Fruit fly (Drosophila melanogaster) whole organism, embryonic: Measurements from ENCODE around the gene CG8135.

Experiments used
- BEAF-32 ChIP-seq: fragments of 200-800 bp; sonication (Bioruptor generic); optimal IDR thresholded peaks from 3 replicates; lab custom pipeline; 2017; ENCODE audit warnings: missing biosample characterization, missing genetic modification characterization, mild to moderate bottlenecking, moderate library complexity, missing genetic modification reagents
- Bdp1 ChIP-seq: fragments of 200-800 bp; sonication (Bioruptor generic); optimal IDR thresholded peaks from 3 replicates; lab custom pipeline; 2016; ENCODE audit warnings: missing biosample characterization, missing genetic modification characterization
- Bteb2 ChIP-seq: fragments of 200-800 bp; sonication (Bioruptor generic); optimal IDR thresholded peaks from 2 replicates; lab custom pipeline; 2016; ENCODE audit warnings: missing biosample characterization, missing genetic modification characterization
- CG10209 ChIP-seq: fragments of 200-800 bp; sonication (Bioruptor generic); optimal IDR thresholded peaks from 3 replicates; lab custom pipeline; 2017; ENCODE audit warnings: missing biosample characterization, mild to moderate bottlenecking, missing genetic modification characterization, missing genetic modification reagents
- CG10366 ChIP-seq: fragments of 200-800 bp; sonication (Bioruptor generic); IDR thresholded peaks from 2 replicates; pipeline ENCODE4 v1.3.6; 2022; ENCODE audit warnings: missing biosample characterization, missing genetic modification characterization
- CG11398 ChIP-seq: fragments of 200-800 bp; sonication (Bioruptor generic); optimal IDR thresholded peaks from 2 replicates; lab custom pipeline; 2016; ENCODE audit warnings: missing biosample characterization, missing genetic modification characterization
- CG12155 ChIP-seq: fragments of 200-800 bp; sonication (Bioruptor generic); optimal IDR thresholded peaks from 3 replicates; lab custom pipeline; 2016; ENCODE audit warnings: missing biosample characterization, missing genetic modification characterization
- CG13296 ChIP-seq: fragments of 200-800 bp; sonication (Bioruptor generic); optimal IDR thresholded peaks from 3 replicates; lab custom pipeline; 2018; ENCODE audit warnings: missing biosample characterization, mild to moderate bottlenecking, missing genetic modification characterization
- CG13775 ChIP-seq: fragments of 200-800 bp; sonication (Bioruptor generic); optimal IDR thresholded peaks from 3 replicates; lab custom pipeline; 2017; ENCODE audit warnings: missing biosample characterization, mild to moderate bottlenecking, missing genetic modification characterization
- CG14965 ChIP-seq: fragments of 200-800 bp; sonication (Bioruptor generic); optimal IDR thresholded peaks from 2 replicates; lab custom pipeline; 2016; ENCODE audit warnings: missing biosample characterization, missing genetic modification characterization, borderline replicate concordance
- CG15269 ChIP-seq: fragments of 200-800 bp; sonication (Bioruptor generic); optimal IDR thresholded peaks from 2 replicates; lab custom pipeline; 2018; ENCODE audit warnings: missing biosample characterization, mild to moderate bottlenecking, missing genetic modification characterization, moderate library complexity
- CG17568 ChIP-seq: fragments of 200-800 bp; sonication (Bioruptor generic); optimal IDR thresholded peaks from 2 replicates; lab custom pipeline; 2018; ENCODE audit warnings: missing biosample characterization, mild to moderate bottlenecking, missing genetic modification characterization, moderate library complexity
- CG1792 ChIP-seq: fragments of 200-800 bp; sonication (Bioruptor generic); optimal IDR thresholded peaks from 2 replicates; lab custom pipeline; 2016; ENCODE audit warnings: missing biosample characterization, missing genetic modification characterization
- CG2116 ChIP-seq: fragments of 200-800 bp; sonication (Bioruptor generic); optimal IDR thresholded peaks from 3 replicates; lab custom pipeline; 2018; ENCODE audit warnings: missing biosample characterization, mild to moderate bottlenecking, missing genetic modification characterization
- CG2712 ChIP-seq: fragments of 200-800 bp; optimal IDR thresholded peaks from 3 replicates; lab custom pipeline; 2019; ENCODE audit warnings: missing biosample characterization, mild to moderate bottlenecking, missing genetic modification characterization, moderate library complexity
- CG32772 ChIP-seq: fragments of 200-800 bp; sonication (Bioruptor generic); IDR thresholded peaks from 2 replicates; pipeline ENCODE4 v1.3.6; 2022; ENCODE audit warnings: missing biosample characterization, missing genetic modification characterization
- CG3281 ChIP-seq: fragments of 200-800 bp; sonication (Bioruptor generic); optimal IDR thresholded peaks from 3 replicates; lab custom pipeline; 2017; ENCODE audit warnings: missing biosample characterization, mild to moderate bottlenecking, missing genetic modification characterization
- CG7357 ChIP-seq: fragments of 200-800 bp; sonication (Bioruptor generic); IDR thresholded peaks from 3 replicates; pipeline ENCODE4 v1.3.6; 2022; ENCODE audit warnings: missing biosample characterization, missing genetic modification characterization
- CG8281 ChIP-seq: fragments of 200-800 bp; sonication (Bioruptor generic); optimal IDR thresholded peaks from 2 replicates; lab custom pipeline; 2018; ENCODE audit warnings: missing biosample characterization, mild to moderate bottlenecking, missing genetic modification characterization, moderate library complexity
- CrebB ChIP-seq: fragments of 200-800 bp; sonication (Bioruptor generic); optimal IDR thresholded peaks from 3 replicates; lab custom pipeline; 2018; ENCODE audit warnings: missing biosample characterization, mild to moderate bottlenecking, missing genetic modification characterization
- Dfd ChIP-seq, 2 experiments: fragments of >200 bp; optimal IDR thresholded peaks; 2 replicates each; lab custom pipeline; 2017; ENCODE audit warnings: missing biosample characterization in 2 of 2, missing genetic modification characterization in 2 of 2
- Dref ChIP-seq: fragments of 200-800 bp; sonication (Bioruptor generic); IDR thresholded peaks from 2 replicates; pipeline ENCODE4 v1.3.6; 2022; ENCODE audit warnings: missing biosample characterization, missing genetic modification characterization
- H2.0 ChIP-seq: fragments of 200-800 bp; sonication (Bioruptor generic); IDR thresholded peaks from 2 replicates; pipeline ENCODE4 v1.3.6; 2022; ENCODE audit warnings: missing biosample characterization, missing genetic modification characterization
- Lhr ChIP-seq: fragments of 200-800 bp; sonication (Bioruptor generic); optimal IDR thresholded peaks from 3 replicates; lab custom pipeline; 2017; ENCODE audit warnings: mild to moderate bottlenecking, missing biosample characterization, missing genetic modification reagents, missing genetic modification characterization
- NC2α ChIP-seq: fragments of 200-800 bp; sonication (Bioruptor generic); optimal IDR thresholded peaks from 2 replicates; lab custom pipeline; 2016; ENCODE audit warnings: missing biosample characterization, missing genetic modification characterization
- Rx ChIP-seq: fragments of 200-800 bp; sonication (Bioruptor generic); IDR thresholded peaks from 2 replicates; pipeline ENCODE4 v1.3.6; 2022; ENCODE audit warnings: missing biosample characterization, missing genetic modification characterization
- Xrp1 ChIP-seq: fragments of 200-800 bp; sonication (Bioruptor generic); IDR thresholded peaks from 2 replicates; pipeline ENCODE4 v1.3.6; 2022; ENCODE audit warnings: missing biosample characterization, missing genetic modification characterization
- al ChIP-seq: fragments of 200-800 bp; sonication (Bioruptor generic); IDR thresholded peaks from 2 replicates; pipeline ENCODE4 v1.3.6; 2022; ENCODE audit warnings: missing biosample characterization, missing genetic modification characterization
- bsh ChIP-seq, 2 experiments: fragments of 200-800 bp; sonication (Bioruptor generic); optimal IDR thresholded peaks; 2 replicates each; lab custom pipeline; 2017 to 2018; ENCODE audit warnings: mild to moderate bottlenecking in 2 of 2, missing biosample characterization in 2 of 2, missing genetic modification characterization in 2 of 2, moderate library complexity in 1 of 2
- chif ChIP-seq, 2 experiments: fragments of 200-800 bp; sonication (Bioruptor generic); optimal IDR thresholded peaks; 3 replicates each; lab custom pipeline; 2016; ENCODE audit warnings: missing biosample characterization in 2 of 2, missing genetic modification characterization in 2 of 2
- crol ChIP-seq: fragments of 200-800 bp; sonication (Bioruptor generic); IDR thresholded peaks from 2 replicates; pipeline ENCODE4 v1.3.6; 2022; ENCODE audit warnings: missing biosample characterization, missing genetic modification characterization
- dysf ChIP-seq: fragments of 200-800 bp; sonication (Bioruptor generic); IDR thresholded peaks from 3 replicates; pipeline ENCODE4 v1.3.6; 2022; ENCODE audit warnings: missing biosample characterization, missing genetic modification characterization
- esg ChIP-seq: fragments of 200-800 bp; sonication (Bioruptor generic); conservative IDR thresholded peaks from 2 replicates; pipeline ENCODE4 v1.3.6; 2022; ENCODE audit warnings: missing biosample characterization, missing genetic modification characterization
- fd96Cb ChIP-seq: fragments of 200-800 bp; sonication (Bioruptor generic); optimal IDR thresholded peaks from 2 replicates; lab custom pipeline; 2018; ENCODE audit warnings: missing biosample characterization, mild to moderate bottlenecking, missing genetic modification characterization, moderate library complexity
- gsb-n ChIP-seq: fragments of 200-800 bp; sonication (Bioruptor generic); optimal IDR thresholded peaks from 3 replicates; lab custom pipeline; 2018; ENCODE audit warnings: missing biosample characterization, mild to moderate bottlenecking, missing genetic modification characterization
- inv ChIP-seq: fragments of 200-800 bp; sonication (Bioruptor generic); IDR thresholded peaks from 2 replicates; pipeline ENCODE4 v1.3.6; 2022; ENCODE audit warnings: missing biosample characterization, missing genetic modification characterization; ENCODE audit not compliant: partially characterized antibody
- mld ChIP-seq: fragments of 200-800 bp; sonication (Bioruptor generic); IDR thresholded peaks from 3 replicates; pipeline ENCODE4 v1.3.6; 2022; ENCODE audit warnings: missing biosample characterization, missing genetic modification characterization; ENCODE audit not compliant: partially characterized antibody
- oc ChIP-seq: fragments of 200-800 bp; sonication (Bioruptor generic); optimal IDR thresholded peaks from 2 replicates; lab custom pipeline; 2018; ENCODE audit warnings: missing biosample characterization, mild to moderate bottlenecking, missing genetic modification characterization, moderate library complexity
- p53 ChIP-seq: fragments of 200-800 bp; sonication (Bioruptor generic); optimal IDR thresholded peaks from 2 replicates; lab custom pipeline; 2016; ENCODE audit warnings: missing biosample characterization, missing genetic modification characterization
- pho ChIP-seq: fragments of 200-800 bp; sonication (Bioruptor generic); optimal IDR thresholded peaks from 2 replicates; lab custom pipeline; 2016; ENCODE audit warnings: missing biosample characterization, missing genetic modification characterization
- prd ChIP-seq, 3 experiments: fragments of >200 bp in 2 of 3; fragments of 200-800 bp in 1 of 3; sonication (Bioruptor generic) in 1 of 3; optimal IDR thresholded peaks in 2 of 3; IDR thresholded peaks in 1 of 3; 2 replicates in 2 of 3; 3 replicates in 1 of 3; pipeline versions ENCODE4 v1.3.6 to Lab custom; 2017 to 2022; ENCODE audit warnings: missing biosample characterization in 1 of 3, missing genetic modification characterization in 1 of 3
- pzg ChIP-seq: fragments of 200-800 bp; sonication (Bioruptor generic); optimal IDR thresholded peaks from 3 replicates; lab custom pipeline; 2018; ENCODE audit warnings: missing biosample characterization, mild to moderate bottlenecking, missing genetic modification characterization, moderate library complexity
- salm ChIP-seq: fragments of 200-800 bp; sonication (Bioruptor generic); optimal IDR thresholded peaks from 2 replicates; lab custom pipeline; 2018; ENCODE audit warnings: missing biosample characterization, mild to moderate bottlenecking, missing genetic modification characterization
- slp2 ChIP-seq: fragments of 200-800 bp; sonication (Bioruptor generic); optimal IDR thresholded peaks from 2 replicates; lab custom pipeline; 2016; ENCODE audit warnings: missing biosample characterization, missing genetic modification characterization
- stwl ChIP-seq: fragments of 200-800 bp; sonication (Bioruptor generic); optimal IDR thresholded peaks from 3 replicates; lab custom pipeline; 2018; ENCODE audit warnings: missing biosample characterization, mild to moderate bottlenecking, missing genetic modification characterization, moderate library complexity
- tap ChIP-seq: fragments of 200-800 bp; optimal IDR thresholded peaks from 3 replicates; lab custom pipeline; 2019; ENCODE audit warnings: missing biosample characterization, mild to moderate bottlenecking, missing genetic modification characterization, moderate library complexity
- tin ChIP-seq: fragments of 200-800 bp; sonication (Bioruptor generic); optimal IDR thresholded peaks from 3 replicates; lab custom pipeline; 2016; ENCODE audit warnings: missing biosample characterization, missing genetic modification characterization
- ttk ChIP-seq: fragments of 200-800 bp; sonication (Bioruptor generic); IDR thresholded peaks from 2 replicates; pipeline ENCODE4 v2.1.2; 2022; ENCODE audit warnings: missing biosample characterization, missing genetic modification characterization
- wor ChIP-seq: fragments of 200-800 bp; sonication (Bioruptor generic); IDR thresholded peaks from 2 replicates; pipeline ENCODE4 v1.3.6; 2022; ENCODE audit warnings: missing biosample characterization, missing genetic modification characterization
- zen2 ChIP-seq: fragments of 200-800 bp; sonication (Bioruptor generic); IDR thresholded peaks from 3 replicates; pipeline ENCODE4 v1.3.6; 2022; ENCODE audit warnings: missing biosample characterization, missing genetic modification characterization; ENCODE audit not compliant: partially characterized antibody

Gene CG8135

dm6 chr3R:9428988-9429387 lies 24.8 kb downstream of the CG8135 start:
- TF ChIP-seq pho (GFP tag; lab: Kevin White, UChicago) (peak; percentile 66), CG13775 (GFP tag; lab: Kevin White, UChicago) (peak; percentile 28), stwl (no peak), NC2α (no peak), al (GFP tag; lab: Robert Waterston, UW) (peak; percentile 53; the same call in 1 of the 2 replicates), H2.0 (GFP tag; lab: Robert Waterston, UW) (peak; percentile 61; the same call in 1 of the 2 replicates), Lhr (GFP tag; lab: Kevin White, UChicago) (no peak), CG7357 (GFP tag; lab: Robert Waterston, UW) (no peak), CG1792 (GFP tag; lab: Kevin White, UChicago) (peak; percentile 50), CG10209 (GFP tag; lab: Kevin White, UChicago) (peak; percentile 42), CG2712 (tag; lab: Kevin White, UChicago) (peak; percentile 50), fd96Cb (peak; percentile 41), zen2 (GFP tag; lab: Robert Waterston, UW) (no peak), ttk (GFP tag; lab: Robert Waterston, UW) (no peak), CG2116 (GFP tag; lab: Kevin White, UChicago) (no peak), slp2 (no peak), prd (optimal IDR thresholded peaks at IDR 0.05; lab: Kevin White, UChicago) (no peak), prd (GFP tag; IDR thresholded peaks at IDR 0.05; lab: Robert Waterston, UW) (peak; percentile 54; the same call in 2 of the 3 replicates), CG15269 (tag; lab: Kevin White, UChicago) (peak; percentile 82), p53 (GFP tag; lab: Kevin White, UChicago) (no peak), BEAF-32 (no peak), Rx (0 out of 2 replicates have a peak, but pooled peaks have one; percentile 17), Bdp1 (GFP tag; lab: Kevin White, UChicago) (peak; percentile 36), esg (GFP tag; lab: Robert Waterston, UW) (0 out of 2 replicates have a peak, but pooled peaks have one; percentile 37), CG3281 (peak; percentile 64), oc (peak; percentile 45), CG10366 (GFP tag; lab: Robert Waterston, UW) (peak; percentile 68), crol (GFP tag; lab: Robert Waterston, UW) (no peak), CrebB (peak; percentile 64), wor (GFP tag; lab: Robert Waterston, UW) (no peak), dysf (peak; percentile 75), CG17568 (GFP tag; lab: Kevin White, UChicago) (peak; percentile 22), CG12155 (peak; percentile 54), CG8281 (tag; lab: Kevin White, UChicago) (peak; percentile 50), Dfd (GFP tag; optimal IDR thresholded peaks at IDR 0.05; lab: Kevin White, UChicago) (no peak), Bteb2 (peak; percentile 58), Xrp1 (GFP tag; lab: Robert Waterston, UW) (peak; percentile 74), CG32772 (GFP tag; lab: Robert Waterston, UW) (0 out of 2 replicates have a peak, but pooled peaks have one; percentile 34), tap (peak; percentile 56), mld (no peak), tin (peak; percentile 39), inv (GFP tag; lab: Robert Waterston, UW) (no peak), Dref (GFP tag; lab: Robert Waterston, UW) (no peak), CG13296 (GFP tag; lab: Kevin White, UChicago) (peak; percentile 72), salm (peak; percentile 63), gsb-n (tag; lab: Kevin White, UChicago) (no peak), CG11398 (GFP tag; lab: Kevin White, UChicago) (peak; percentile 32), bsh (GFP tag; optimal IDR thresholded peaks at IDR 0.05; lab: Kevin White, UChicago) (peak in 1 of 2 experiments; percentile 65), CG14965 (GFP tag; lab: Kevin White, UChicago) (no peak), chif (GFP tag; optimal IDR thresholded peaks at IDR 0.05; lab: Kevin White, UChicago) (peak; percentile 2 to 54), pzg (GFP tag; lab: Kevin White, UChicago) (peak; percentile 15)
